Worm (Caenorhabditis elegans) whole organism, midembryonic: Measurements from ENCODE around the gene T19D12.6.
A peak's percentile ranks its signal among the peaks of the same experiment; 100 is the strongest.

Source experiments
- T22C8.4 ChIP-seq: fragments of 200-800 bp; sonication (Bioruptor generic); IDR thresholded peaks from 2 replicates; pipeline ENCODE4 v1.3.6; 2022; ENCODE audit warnings: missing genetic modification characterization, missing compliant biosample characterization
- flt-1 ChIP-seq: fragments of 200-800 bp; sonication (Bioruptor generic); IDR thresholded peaks from 2 replicates; pipeline ENCODE4 v1.3.6; 2022; ENCODE audit warnings: missing genetic modification characterization, missing compliant biosample characterization
- med-1 ChIP-seq: sonication (generic microtip); optimal IDR thresholded peaks from 2 replicates; lab custom pipeline; 2017; ENCODE audit warnings: missing genetic modification characterization, mild to moderate bottlenecking, missing compliant biosample characterization, antibody characterized with exemption, missing genetic modification reagents; ENCODE audit not compliant: insufficient read depth
- ztf-23 ChIP-seq: fragments of 200-800 bp; sonication (Bioruptor generic); IDR thresholded peaks from 2 replicates; pipeline ENCODE4 v1.3.6; 2022; ENCODE audit warnings: missing genetic modification reagents, missing genetic modification characterization, missing compliant biosample characterization
- ztf-29 ChIP-seq: fragments of 200-800 bp; sonication (Bioruptor generic); IDR thresholded peaks from 2 replicates; pipeline ENCODE4 v1.3.6; 2022; ENCODE audit warnings: missing genetic modification reagents, missing genetic modification characterization, missing compliant biosample characterization

DNA sequence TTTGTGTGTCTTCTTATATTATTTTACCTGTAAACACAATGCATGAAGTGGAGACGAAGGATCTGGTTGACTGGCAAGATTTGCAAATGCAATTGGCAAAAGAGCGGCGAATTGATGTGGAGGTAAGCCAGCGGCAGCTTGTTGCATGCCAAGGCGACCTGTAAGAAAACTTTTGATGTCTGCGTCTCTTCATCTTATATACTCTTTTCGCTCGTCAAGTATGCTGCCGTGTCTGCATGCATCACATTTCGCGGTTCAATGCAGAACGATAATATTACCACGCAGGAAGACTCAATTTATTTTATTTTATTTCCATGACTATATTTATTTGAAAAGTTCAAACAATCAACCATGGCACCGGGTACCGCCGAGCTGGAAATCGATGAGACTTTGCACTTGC, 41.9 kb downstream of the T19D12.6 start, which contains the start of gene vps-33.2:
- no peak for TF ChIP-seq ztf-29
- no peak for TF ChIP-seq flt-1 (GFP tag; lab: Robert Waterston, UW)
- TF ChIP-seq T22C8.4 (GFP tag; lab: Robert Waterston, UW), result no peak
- TF ChIP-seq med-1 (GFP tag; lab: Kevin White, UChicago), result no peak
- peak; percentile 75 for TF ChIP-seq ztf-23 (GFP tag; lab: Robert Waterston, UW)
